Fruit fly (Drosophila melanogaster) whole organism, embryonic: ENCODE measurements around the gene CCHa2.

Experiments used
- Abd-B ChIP-seq: fragments of 200-800 bp; sonication (Bioruptor generic); optimal IDR thresholded peaks from 2 replicates; lab custom pipeline; 2018; ENCODE audit warnings: missing biosample characterization, mild to moderate bottlenecking, missing genetic modification characterization, moderate library complexity
- Asciz ChIP-seq: fragments of 200-800 bp; sonication (Bioruptor generic); optimal IDR thresholded peaks from 2 replicates; lab custom pipeline; 2017; ENCODE audit warnings: missing biosample characterization, mild to moderate bottlenecking, missing genetic modification characterization, missing genetic modification reagents
- B-H2 ChIP-seq: fragments of 200-800 bp; sonication (Bioruptor generic); optimal IDR thresholded peaks from 2 replicates; lab custom pipeline; 2018; ENCODE audit warnings: missing biosample characterization, mild to moderate bottlenecking, missing genetic modification characterization
- Bgb ChIP-seq: fragments of 200-800 bp; sonication (Bioruptor generic); IDR thresholded peaks from 2 replicates; pipeline ENCODE4 v1.3.6; 2022; ENCODE audit warnings: missing biosample characterization, missing genetic modification characterization; ENCODE audit not compliant: partially characterized antibody
- Bteb2 ChIP-seq: fragments of 200-800 bp; sonication (Bioruptor generic); optimal IDR thresholded peaks from 2 replicates; lab custom pipeline; 2016; ENCODE audit warnings: missing biosample characterization, missing genetic modification characterization
- CG10267 ChIP-seq: fragments of 200-800 bp; sonication (Bioruptor generic); optimal IDR thresholded peaks from 2 replicates; lab custom pipeline; 2018; ENCODE audit warnings: missing biosample characterization, mild to moderate bottlenecking, missing genetic modification characterization, moderate library complexity
- CG12299 ChIP-seq: fragments of 200-800 bp; sonication (Bioruptor generic); optimal IDR thresholded peaks from 2 replicates; lab custom pipeline; 2018; ENCODE audit warnings: missing biosample characterization, mild to moderate bottlenecking, missing genetic modification characterization
- CG12942 ChIP-seq: fragments of 200-800 bp; sonication (Bioruptor generic); optimal IDR thresholded peaks from 3 replicates; lab custom pipeline; 2016; ENCODE audit warnings: missing biosample characterization, missing genetic modification characterization
- CG13424 ChIP-seq: fragments of 200-800 bp; sonication (Bioruptor generic); optimal IDR thresholded peaks from 2 replicates; lab custom pipeline; 2019; ENCODE audit warnings: missing biosample characterization, mild to moderate bottlenecking, missing genetic modification characterization, moderate library complexity
- CG1603 ChIP-seq: fragments of 200-800 bp; sonication (Bioruptor generic); optimal IDR thresholded peaks from 2 replicates; lab custom pipeline; 2019; ENCODE audit warnings: missing biosample characterization, mild to moderate bottlenecking, missing genetic modification characterization, moderate library complexity
- CG17328 ChIP-seq: fragments of 200-800 bp; sonication (Bioruptor generic); IDR thresholded peaks from 2 replicates; pipeline ENCODE4 v1.3.6; 2022; ENCODE audit warnings: missing biosample characterization, missing genetic modification characterization
- CG18764 ChIP-seq: fragments of 200-800 bp; sonication (Bioruptor generic); optimal IDR thresholded peaks from 3 replicates; lab custom pipeline; 2016; ENCODE audit warnings: missing biosample characterization, missing genetic modification characterization
- CG2120 ChIP-seq: fragments of 200-800 bp; sonication (Bioruptor generic); optimal IDR thresholded peaks from 3 replicates; lab custom pipeline; 2016; ENCODE audit warnings: missing biosample characterization, missing genetic modification characterization
- CG31365 ChIP-seq: fragments of 200-800 bp; sonication (Bioruptor generic); optimal IDR thresholded peaks from 2 replicates; lab custom pipeline; 2018; ENCODE audit warnings: missing biosample characterization, mild to moderate bottlenecking, missing genetic modification characterization
- CG42726 ChIP-seq: fragments of 200-800 bp; sonication (Bioruptor generic); IDR thresholded peaks from 2 replicates; pipeline ENCODE4 v1.3.6; 2022; ENCODE audit warnings: missing biosample characterization, missing genetic modification characterization; ENCODE audit not compliant: partially characterized antibody
- CG4282 ChIP-seq: fragments of 200-800 bp; sonication (Bioruptor generic); optimal IDR thresholded peaks from 2 replicates; lab custom pipeline; 2016; ENCODE audit warnings: missing biosample characterization, missing genetic modification characterization
- CG6272 ChIP-seq: fragments of 200-800 bp; sonication (Bioruptor generic); IDR thresholded peaks from 2 replicates; pipeline ENCODE4 v1.3.6; 2022; ENCODE audit warnings: missing biosample characterization, missing genetic modification characterization
- CG6683 ChIP-seq: fragments of 200-800 bp; sonication (Bioruptor generic); optimal IDR thresholded peaks from 2 replicates; lab custom pipeline; 2017; ENCODE audit warnings: missing biosample characterization, mild to moderate bottlenecking, missing genetic modification characterization, missing genetic modification reagents
- CG8944 ChIP-seq: fragments of 200-800 bp; sonication (Bioruptor generic); optimal IDR thresholded peaks from 3 replicates; lab custom pipeline; 2016; ENCODE audit warnings: missing biosample characterization, missing genetic modification characterization
- CG9876 ChIP-seq: fragments of 200-800 bp; sonication (Bioruptor generic); optimal IDR thresholded peaks from 2 replicates; lab custom pipeline; 2016; ENCODE audit warnings: missing biosample characterization, missing genetic modification characterization
- CG9932 ChIP-seq: fragments of 200-800 bp; sonication (Bioruptor generic); IDR thresholded peaks from 2 replicates; pipeline ENCODE4 v1.3.6; 2022; ENCODE audit warnings: missing biosample characterization, missing genetic modification characterization
- D ChIP-seq, 2 experiments: fragments of 200-800 bp in 1 of 2; fragments of >200 bp in 1 of 2; sonication (Bioruptor generic) in 1 of 2; optimal IDR thresholded peaks; 2 replicates in 1 of 2; 3 replicates in 1 of 2; lab custom pipeline; 2017; ENCODE audit warnings: mild to moderate bottlenecking in 1 of 2, missing biosample characterization in 1 of 2, missing genetic modification characterization in 1 of 2, missing genetic modification reagents in 1 of 2
- Eip74EF ChIP-seq, 2 experiments: fragments of 200-800 bp in 1 of 2; fragments of >200 bp in 1 of 2; sonication (Bioruptor generic) in 1 of 2; optimal IDR thresholded peaks; 2 replicates each; lab custom pipeline; 2017 to 2019; ENCODE audit warnings: missing biosample characterization in 2 of 2, missing genetic modification characterization in 2 of 2, mild to moderate bottlenecking in 1 of 2, moderate library complexity in 1 of 2
- Fer1 ChIP-seq: fragments of 200-800 bp; sonication (Bioruptor generic); optimal IDR thresholded peaks from 2 replicates; lab custom pipeline; 2017; ENCODE audit warnings: missing biosample characterization, mild to moderate bottlenecking, missing genetic modification characterization
- GATAe ChIP-seq: fragments of 200-800 bp; sonication (Bioruptor generic); conservative IDR thresholded peaks from 2 replicates; pipeline ENCODE4 v1.3.6; 2022; ENCODE audit warnings: missing biosample characterization, missing genetic modification characterization
- Hmx ChIP-seq: fragments of 200-800 bp; sonication (Bioruptor generic); optimal IDR thresholded peaks from 2 replicates; lab custom pipeline; 2016; ENCODE audit warnings: missing biosample characterization, missing genetic modification characterization
- Hr3 ChIP-seq: fragments of 200-800 bp; sonication (Bioruptor generic); optimal IDR thresholded peaks from 3 replicates; lab custom pipeline; 2016; ENCODE audit warnings: missing biosample characterization, missing genetic modification characterization
- Lim3 ChIP-seq: fragments of 200-800 bp; sonication (Bioruptor generic); IDR thresholded peaks from 2 replicates; pipeline ENCODE4 v1.3.6; 2022; ENCODE audit warnings: missing biosample characterization, missing genetic modification characterization
- Nf-YB ChIP-seq: fragments of 200-800 bp; sonication (Bioruptor generic); optimal IDR thresholded peaks from 3 replicates; lab custom pipeline; 2019; ENCODE audit warnings: missing biosample characterization, mild to moderate bottlenecking, missing genetic modification characterization, moderate library complexity
- PHDP ChIP-seq: fragments of 200-800 bp; sonication (Bioruptor generic); optimal IDR thresholded peaks from 3 replicates; lab custom pipeline; 2018; ENCODE audit warnings: missing biosample characterization, mild to moderate bottlenecking, missing genetic modification characterization, moderate library complexity
- Taf1 ChIP-seq: fragments of 200-800 bp; sonication (Bioruptor generic); IDR thresholded peaks from 2 replicates; pipeline ENCODE4 v1.3.6; 2022; ENCODE audit warnings: missing biosample characterization, missing genetic modification characterization
- Usf ChIP-seq: fragments of 200-800 bp; sonication (Bioruptor generic); optimal IDR thresholded peaks from 2 replicates; lab custom pipeline; 2017; ENCODE audit warnings: missing genotype, missing biosample characterization, missing genetic modification characterization
- aop ChIP-seq: fragments of 200-800 bp; sonication (Bioruptor generic); IDR thresholded peaks from 2 replicates; pipeline ENCODE4 v1.3.6; 2022; ENCODE audit warnings: missing biosample characterization, missing genetic modification characterization
- corto ChIP-seq: fragments of 200-800 bp; sonication (Bioruptor generic); optimal IDR thresholded peaks from 2 replicates; lab custom pipeline; 2016; ENCODE audit warnings: missing biosample characterization, mild to moderate bottlenecking, missing genetic modification characterization, moderate library complexity
- crp ChIP-seq, 2 experiments: fragments of 200-800 bp; sonication (Bioruptor generic); optimal IDR thresholded peaks; 2 replicates in 1 of 2; 3 replicates in 1 of 2; lab custom pipeline; 2017; ENCODE audit warnings: missing biosample characterization in 2 of 2, missing genetic modification characterization in 2 of 2, mild to moderate bottlenecking in 1 of 2, moderate library complexity in 1 of 2
- dysf ChIP-seq: fragments of 200-800 bp; sonication (Bioruptor generic); IDR thresholded peaks from 3 replicates; pipeline ENCODE4 v1.3.6; 2022; ENCODE audit warnings: missing biosample characterization, missing genetic modification characterization
- ems ChIP-seq: fragments of 200-800 bp; sonication (Bioruptor generic); optimal IDR thresholded peaks from 3 replicates; lab custom pipeline; 2016; ENCODE audit warnings: missing biosample characterization, missing genetic modification characterization
- eve ChIP-seq, 2 experiments: fragments of >200 bp; optimal IDR thresholded peaks; 2 replicates each; lab custom pipeline; 2017; ENCODE audit warnings: missing biosample characterization in 2 of 2, missing genetic modification characterization in 2 of 2
- fd102C ChIP-seq: fragments of 200-800 bp; sonication (Bioruptor generic); optimal IDR thresholded peaks from 2 replicates; lab custom pipeline; 2018; ENCODE audit warnings: missing biosample characterization, mild to moderate bottlenecking, missing genetic modification characterization, moderate library complexity
- fru ChIP-seq: fragments of >200 bp; optimal IDR thresholded peaks from 2 replicates; lab custom pipeline; 2017
- kni ChIP-seq: fragments of 200-800 bp; sonication (Bioruptor generic); optimal IDR thresholded peaks from 3 replicates; lab custom pipeline; 2017; ENCODE audit warnings: mild to moderate bottlenecking, missing biosample characterization, missing genetic modification reagents, missing genetic modification characterization
- org-1 ChIP-seq: fragments of 200-800 bp; sonication (Bioruptor generic); optimal IDR thresholded peaks from 2 replicates; lab custom pipeline; 2017; ENCODE audit warnings: missing biosample characterization, missing genetic modification characterization
- salm ChIP-seq: fragments of 200-800 bp; sonication (Bioruptor generic); optimal IDR thresholded peaks from 2 replicates; lab custom pipeline; 2018; ENCODE audit warnings: missing biosample characterization, mild to moderate bottlenecking, missing genetic modification characterization
- sc ChIP-seq, 3 experiments: fragments of >200 bp in 2 of 3; fragments of 200-800 bp in 1 of 3; sonication (Bioruptor generic) in 1 of 3; optimal IDR thresholded peaks; 2 replicates in 2 of 3; 3 replicates in 1 of 3; lab custom pipeline; 2017; ENCODE audit warnings: mild to moderate bottlenecking in 1 of 3, missing biosample characterization in 1 of 3, missing genetic modification characterization in 1 of 3, missing genetic modification reagents in 1 of 3
- scrt ChIP-seq: fragments of 200-800 bp; sonication (Bioruptor generic); optimal IDR thresholded peaks from 2 replicates; lab custom pipeline; 2018; ENCODE audit warnings: missing biosample characterization, mild to moderate bottlenecking, missing genetic modification characterization, moderate library complexity
- seq ChIP-seq: fragments of 200-800 bp; sonication (Bioruptor generic); IDR thresholded peaks from 2 replicates; pipeline ENCODE4 v1.3.6; 2022; ENCODE audit warnings: missing biosample characterization, missing genetic modification characterization
- trem ChIP-seq: fragments of 200-800 bp; optimal IDR thresholded peaks from 3 replicates; lab custom pipeline; 2019; ENCODE audit warnings: missing biosample characterization, mild to moderate bottlenecking, missing genetic modification characterization, moderate library complexity
- z ChIP-seq: fragments of 200-800 bp; sonication (Bioruptor generic); IDR thresholded peaks from 3 replicates; pipeline ENCODE4 v1.3.6; 2022; ENCODE audit warnings: missing biosample characterization, missing genetic modification characterization

CCHa2 gene

dm6 chr3R:13381744-13382435, 13.1 kb downstream of the CCHa2 start, which contains the start of the genes mRpS21 and Droj2 (continued):
- TF ChIP-seq Usf (no peak), CG9876 (no peak), org-1 (GFP tag; lab: Kevin White, UChicago) (no peak), CG13424 (tag; lab: Kevin White, UChicago) (peak; percentile 78), CG1603 (tag; lab: Kevin White, UChicago) (peak; percentile 24), B-H2 (GFP tag; lab: Kevin White, UChicago) (no peak), CG2120 (GFP tag; lab: Kevin White, UChicago) (peak; percentile 83), CG10267 (peak; percentile 60), Hmx (GFP tag; lab: Kevin White, UChicago) (no peak), CG8944 (GFP tag; lab: Kevin White, UChicago) (peak; percentile 36), Bteb2 (GFP tag; lab: Kevin White, UChicago) (no peak), CG42726 (GFP tag; lab: Robert Waterston, UW) (no peak), seq (GFP tag; lab: Robert Waterston, UW) (no peak), CG31365 (tag; lab: Kevin White, UChicago) (no peak), CG6683 (GFP tag; lab: Kevin White, UChicago) (no peak), ems (GFP tag; lab: Kevin White, UChicago) (peak; percentile 15), Eip74EF (GFP tag; optimal IDR thresholded peaks at IDR 0.05; lab: Kevin White, UChicago) (no peak), D (optimal IDR thresholded peaks at IDR 0.05; lab: Kevin White, UChicago) (no peak), D (GFP tag; optimal IDR thresholded peaks at IDR 0.05; lab: Kevin White, UChicago) (no peak), scrt (GFP tag; lab: Kevin White, UChicago) (peak; percentile 39), crp (GFP tag; optimal IDR thresholded peaks at IDR 0.05; lab: Kevin White, UChicago) (peak; percentile 85 to 97), corto (GFP tag; lab: Kevin White, UChicago) (no peak), salm (tag; lab: Kevin White, UChicago) (peak; percentile 41), PHDP (tag; lab: Kevin White, UChicago) (peak; percentile 67), dysf (GFP tag; lab: Robert Waterston, UW) (peak; percentile 56; the same call in 2 of the 3 replicates), trem (tag; lab: Kevin White, UChicago) (peak; percentile 62), CG12299 (tag; lab: Kevin White, UChicago) (peak; percentile 18), CG17328 (GFP tag; lab: Robert Waterston, UW) (peak; percentile 14; the same call in 1 of the 2 replicates), kni (peak; percentile 47), fd102C (GFP tag; lab: Kevin White, UChicago) (no peak), Nf-YB (GFP tag; lab: Kevin White, UChicago) (peak; percentile 7), Asciz (GFP tag; lab: Kevin White, UChicago) (no peak), CG4282 (GFP tag; lab: Kevin White, UChicago) (no peak), eve (GFP tag; optimal IDR thresholded peaks at IDR 0.05; lab: Kevin White, UChicago) (no peak), CG9932 (GFP tag; lab: Robert Waterston, UW) (peak; percentile 77), fru (lab: Kevin White, UChicago) (no peak), CG6272 (GFP tag; lab: Robert Waterston, UW) (peak; percentile 30; the same call in 1 of the 2 replicates), CG18764 (GFP tag; lab: Kevin White, UChicago) (no peak), Abd-B (GFP tag; lab: Kevin White, UChicago) (peak; percentile 52), Bgb (GFP tag; lab: Robert Waterston, UW) (no peak), Hr3 (GFP tag; lab: Kevin White, UChicago) (peak; percentile 41), aop (GFP tag; lab: Robert Waterston, UW) (no peak), z (GFP tag; lab: Robert Waterston, UW) (no peak), sc (optimal IDR thresholded peaks at IDR 0.05; lab: Kevin White, UChicago) (no peak), sc (GFP tag; optimal IDR thresholded peaks at IDR 0.05; lab: Kevin White, UChicago) (no peak), Lim3 (GFP tag; lab: Robert Waterston, UW) (no peak), GATAe (no peak), Fer1 (peak; percentile 45), Taf1 (GFP tag; lab: Robert Waterston, UW) (no peak), CG12942 (peak; percentile 5)
